Fruit fly (Drosophila melanogaster) whole organism, embryonic: ENCODE measurements around the gene capu.

Experiments used
- ATbp ChIP-seq: fragments of 200-800 bp; sonication (Bioruptor generic); optimal IDR thresholded peaks from 2 replicates; lab custom pipeline; 2017; ENCODE audit warnings: missing biosample characterization, mild to moderate bottlenecking, missing genetic modification characterization, missing genetic modification reagents
- Atf3 ChIP-seq: fragments of 200-800 bp; sonication (Bioruptor generic); optimal IDR thresholded peaks from 3 replicates; lab custom pipeline; 2016; ENCODE audit warnings: missing biosample characterization, missing genetic modification characterization
- Awh ChIP-seq: fragments of 200-800 bp; sonication (Bioruptor generic); IDR thresholded peaks from 2 replicates; pipeline ENCODE4, ENCODE4 v1.3.6; 2022; ENCODE audit warnings: missing biosample characterization, missing genetic modification characterization
- Bgb ChIP-seq: fragments of 200-800 bp; sonication (Bioruptor generic); IDR thresholded peaks from 2 replicates; pipeline ENCODE4 v1.3.6; 2022; ENCODE audit warnings: missing biosample characterization, missing genetic modification characterization; ENCODE audit not compliant: partially characterized antibody
- CG10543 ChIP-seq: fragments of 200-800 bp; sonication (Bioruptor generic); optimal IDR thresholded peaks from 3 replicates; lab custom pipeline; 2017; ENCODE audit warnings: missing biosample characterization, mild to moderate bottlenecking, missing genetic modification characterization, moderate library complexity
- CG11085 ChIP-seq: fragments of 200-800 bp; sonication (Bioruptor generic); IDR thresholded peaks from 2 replicates; pipeline ENCODE4 v1.3.6; 2022; ENCODE audit warnings: missing biosample characterization, missing genetic modification characterization
- CG11560 ChIP-seq: fragments of 200-800 bp; sonication (Bioruptor generic); IDR thresholded peaks from 3 replicates; pipeline ENCODE4 v1.3.6; 2022; ENCODE audit warnings: missing biosample characterization, missing genetic modification characterization
- CG11696 ChIP-seq: fragments of 200-800 bp; sonication (Bioruptor generic); IDR thresholded peaks from 2 replicates; pipeline ENCODE4 v1.3.6; 2022; ENCODE audit warnings: missing biosample characterization, missing genetic modification characterization
- CG11723 ChIP-seq: fragments of 200-800 bp; sonication (Bioruptor generic); optimal IDR thresholded peaks from 2 replicates; lab custom pipeline; 2017; ENCODE audit warnings: missing biosample characterization, mild to moderate bottlenecking, missing genetic modification characterization
- CG12236 ChIP-seq: fragments of 200-800 bp; sonication (Bioruptor generic); optimal IDR thresholded peaks from 2 replicates; lab custom pipeline; 2016; ENCODE audit warnings: missing biosample characterization, missing genetic modification characterization
- CG12659 ChIP-seq: fragments of 200-800 bp; sonication (Bioruptor generic); optimal IDR thresholded peaks from 3 replicates; lab custom pipeline; 2017; ENCODE audit warnings: mild to moderate bottlenecking, missing biosample characterization, missing genetic modification reagents, missing genetic modification characterization
- CG12744 ChIP-seq: fragments of 200-800 bp; sonication (Bioruptor generic); optimal IDR thresholded peaks from 2 replicates; lab custom pipeline; 2016; ENCODE audit warnings: missing biosample characterization, missing genetic modification characterization
- CG13624 ChIP-seq: fragments of 200-800 bp; sonication (Bioruptor generic); optimal IDR thresholded peaks from 2 replicates; lab custom pipeline; 2016; ENCODE audit warnings: missing biosample characterization, missing genetic modification characterization
- CG14860 ChIP-seq: fragments of 200-800 bp; sonication (Bioruptor generic); IDR thresholded peaks from 3 replicates; pipeline ENCODE4 v1.3.6; 2022; ENCODE audit warnings: missing biosample characterization, missing genetic modification characterization; ENCODE audit not compliant: partially characterized antibody
- CG16813 ChIP-seq: fragments of 200-800 bp; sonication (Bioruptor generic); IDR thresholded peaks from 3 replicates; pipeline ENCODE4 v1.3.6; 2022; ENCODE audit warnings: missing biosample characterization, missing genetic modification characterization; ENCODE audit not compliant: partially characterized antibody
- CG18599 ChIP-seq: fragments of 200-800 bp; sonication (Bioruptor generic); optimal IDR thresholded peaks from 3 replicates; lab custom pipeline; 2017; ENCODE audit warnings: missing biosample characterization, missing genetic modification characterization, mild to moderate bottlenecking, moderate library complexity, missing genetic modification reagents
- CG30431 ChIP-seq: fragments of 200-800 bp; sonication (Bioruptor generic); optimal IDR thresholded peaks from 2 replicates; lab custom pipeline; 2017; ENCODE audit warnings: missing biosample characterization, missing genetic modification characterization
- CG31365 ChIP-seq: fragments of 200-800 bp; sonication (Bioruptor generic); optimal IDR thresholded peaks from 2 replicates; lab custom pipeline; 2018; ENCODE audit warnings: missing biosample characterization, mild to moderate bottlenecking, missing genetic modification characterization
- CG34422 ChIP-seq: fragments of 200-800 bp; sonication (Bioruptor generic); IDR thresholded peaks from 3 replicates; pipeline ENCODE4 v1.3.6; 2022; ENCODE audit warnings: missing biosample characterization, missing genetic modification characterization
- CG3726 ChIP-seq: fragments of 200-800 bp; sonication (Bioruptor generic); IDR thresholded peaks from 3 replicates; pipeline ENCODE4, ENCODE4 v1.3.6; 2022; ENCODE audit warnings: missing biosample characterization, missing genetic modification characterization
- CG4360 ChIP-seq: fragments of 200-800 bp; sonication (Bioruptor generic); IDR thresholded peaks from 2 replicates; pipeline ENCODE4 v1.3.6; 2022; ENCODE audit warnings: missing biosample characterization, missing genetic modification characterization
- CG4730 ChIP-seq: fragments of 200-800 bp; sonication (Bioruptor generic); IDR thresholded peaks from 2 replicates; pipeline ENCODE4 v1.3.6; 2022; ENCODE audit warnings: missing biosample characterization, missing genetic modification characterization
- CG5953 ChIP-seq: fragments of 200-800 bp; sonication (Bioruptor generic); IDR thresholded peaks from 2 replicates; pipeline ENCODE4 v1.3.6; 2022; ENCODE audit warnings: missing biosample characterization, missing genetic modification characterization
- CG6683 ChIP-seq: fragments of 200-800 bp; sonication (Bioruptor generic); optimal IDR thresholded peaks from 2 replicates; lab custom pipeline; 2017; ENCODE audit warnings: missing biosample characterization, mild to moderate bottlenecking, missing genetic modification characterization, missing genetic modification reagents
- CG7271 ChIP-seq: fragments of 200-800 bp; sonication (Bioruptor generic); optimal IDR thresholded peaks from 2 replicates; lab custom pipeline; 2018; ENCODE audit warnings: missing biosample characterization, mild to moderate bottlenecking, missing genetic modification characterization, moderate library complexity
- CG8765 ChIP-seq: fragments of 200-800 bp; sonication (Bioruptor generic); IDR thresholded peaks from 2 replicates; pipeline ENCODE4 v1.3.6; 2022; ENCODE audit warnings: missing biosample characterization, missing genetic modification characterization
- CG8924 ChIP-seq: fragments of 200-800 bp; optimal IDR thresholded peaks from 3 replicates; lab custom pipeline; 2019; ENCODE audit warnings: missing biosample characterization, mild to moderate bottlenecking, missing genetic modification characterization, moderate library complexity
- Dek ChIP-seq: fragments of 200-800 bp; sonication (Bioruptor generic); optimal IDR thresholded peaks from 3 replicates; lab custom pipeline; 2019; ENCODE audit warnings: missing biosample characterization, mild to moderate bottlenecking, missing genetic modification characterization, moderate library complexity
- Drgx ChIP-seq: fragments of 200-800 bp; sonication (Bioruptor generic); IDR thresholded peaks from 2 replicates; pipeline ENCODE4 v1.3.6; 2022; ENCODE audit warnings: missing biosample characterization, missing genetic modification characterization
- ERR ChIP-seq: fragments of 200-800 bp; sonication (Bioruptor generic); optimal IDR thresholded peaks from 2 replicates; lab custom pipeline; 2016; ENCODE audit warnings: missing biosample characterization, missing genetic modification characterization
- Ets97D ChIP-seq: fragments of 200-800 bp; sonication (Bioruptor generic); optimal IDR thresholded peaks from 3 replicates; lab custom pipeline; 2016; ENCODE audit warnings: missing biosample characterization, missing genetic modification characterization
- HLH4C ChIP-seq: fragments of 200-800 bp; sonication (Bioruptor generic); IDR thresholded peaks from 3 replicates; pipeline ENCODE4 v1.3.6; 2022; ENCODE audit warnings: missing biosample characterization, missing genetic modification characterization; ENCODE audit not compliant: partially characterized antibody
- HLH54F ChIP-seq: fragments of 200-800 bp; sonication (Bioruptor generic); optimal IDR thresholded peaks from 3 replicates; lab custom pipeline; 2016; ENCODE audit warnings: missing biosample characterization, missing genetic modification characterization
- Mrtf ChIP-seq: fragments of 200-800 bp; sonication (Bioruptor generic); IDR thresholded peaks from 3 replicates; pipeline ENCODE4 v1.3.6; 2022; ENCODE audit warnings: missing biosample characterization, missing genetic modification characterization
- NC2α ChIP-seq: fragments of 200-800 bp; sonication (Bioruptor generic); optimal IDR thresholded peaks from 2 replicates; lab custom pipeline; 2016; ENCODE audit warnings: missing biosample characterization, missing genetic modification characterization
- Nf-YA ChIP-seq: fragments of 200-800 bp; sonication (Bioruptor generic); IDR thresholded peaks from 2 replicates; pipeline ENCODE4 v1.3.6; 2022; ENCODE audit warnings: missing biosample characterization, missing genetic modification characterization
- Vsx1 ChIP-seq: fragments of 200-800 bp; sonication (Bioruptor generic); optimal IDR thresholded peaks from 2 replicates; lab custom pipeline; 2017; ENCODE audit warnings: missing biosample characterization, mild to moderate bottlenecking, missing genetic modification characterization, missing genetic modification reagents
- btn ChIP-seq: fragments of 200-800 bp; sonication (Bioruptor generic); optimal IDR thresholded peaks from 2 replicates; lab custom pipeline; 2016; ENCODE audit warnings: missing biosample characterization, missing genetic modification characterization
- cad ChIP-seq: fragments of >200 bp; optimal IDR thresholded peaks from 2 replicates; lab custom pipeline; 2017; ENCODE audit warnings: missing biosample characterization, missing genetic modification characterization
- ci ChIP-seq: fragments of 200-800 bp; sonication (Bioruptor generic); IDR thresholded peaks from 3 replicates; pipeline ENCODE4 v1.3.6; 2022; ENCODE audit warnings: missing biosample characterization, missing genetic modification characterization
- crc ChIP-seq: fragments of 200-800 bp; sonication (Bioruptor generic); optimal IDR thresholded peaks from 2 replicates; lab custom pipeline; 2016; ENCODE audit warnings: missing biosample characterization, missing genetic modification characterization
- dmrt99B ChIP-seq: fragments of 200-800 bp; sonication (Bioruptor generic); optimal IDR thresholded peaks from 2 replicates; lab custom pipeline; 2018; ENCODE audit warnings: missing biosample characterization, mild to moderate bottlenecking, missing genetic modification characterization, moderate library complexity
- dysf ChIP-seq: fragments of 200-800 bp; sonication (Bioruptor generic); IDR thresholded peaks from 3 replicates; pipeline ENCODE4 v1.3.6; 2022; ENCODE audit warnings: missing biosample characterization, missing genetic modification characterization
- en ChIP-seq: fragments of 200-800 bp; sonication (Bioruptor generic); optimal IDR thresholded peaks from 2 replicates; lab custom pipeline; 2016; ENCODE audit warnings: missing biosample characterization, missing genetic modification characterization
- eyg ChIP-seq: fragments of 200-800 bp; sonication (Bioruptor generic); optimal IDR thresholded peaks from 3 replicates; lab custom pipeline; 2016; ENCODE audit warnings: missing biosample characterization, missing genetic modification characterization
- gfzf ChIP-seq: fragments of 200-800 bp; sonication (Bioruptor generic); optimal IDR thresholded peaks from 2 replicates; lab custom pipeline; 2016; ENCODE audit warnings: missing biosample characterization, mild to moderate bottlenecking, missing genetic modification characterization, moderate library complexity
- hbn ChIP-seq: fragments of 200-800 bp; sonication (Bioruptor generic); IDR thresholded peaks from 2 replicates; pipeline ENCODE4 v1.3.6; 2022; ENCODE audit warnings: missing biosample characterization, missing genetic modification characterization; ENCODE audit not compliant: partially characterized antibody
- odd ChIP-seq: fragments of 200-800 bp; sonication (Bioruptor generic); optimal IDR thresholded peaks from 2 replicates; lab custom pipeline; 2017; ENCODE audit warnings: missing biosample characterization, mild to moderate bottlenecking, missing genetic modification characterization
- ro ChIP-seq: fragments of 200-800 bp; sonication (Bioruptor generic); IDR thresholded peaks from 2 replicates; pipeline ENCODE4 v1.3.6; 2022; ENCODE audit warnings: missing biosample characterization, missing genetic modification characterization
- sim ChIP-seq: fragments of 200-800 bp; sonication (Bioruptor generic); IDR thresholded peaks from 2 replicates; pipeline ENCODE4 v1.3.6; 2022; ENCODE audit warnings: missing biosample characterization, missing genetic modification characterization
- ssp ChIP-seq: fragments of 200-800 bp; sonication (Bioruptor generic); IDR thresholded peaks from 2 replicates; pipeline ENCODE4 v1.3.6; 2022; ENCODE audit warnings: missing biosample characterization, missing genetic modification characterization
- tup ChIP-seq: fragments of 200-800 bp; sonication (Bioruptor generic); optimal IDR thresholded peaks from 2 replicates; lab custom pipeline; 2016; ENCODE audit warnings: missing biosample characterization, mild to moderate bottlenecking, missing genetic modification characterization, moderate library complexity

The capu gene

DNA sequence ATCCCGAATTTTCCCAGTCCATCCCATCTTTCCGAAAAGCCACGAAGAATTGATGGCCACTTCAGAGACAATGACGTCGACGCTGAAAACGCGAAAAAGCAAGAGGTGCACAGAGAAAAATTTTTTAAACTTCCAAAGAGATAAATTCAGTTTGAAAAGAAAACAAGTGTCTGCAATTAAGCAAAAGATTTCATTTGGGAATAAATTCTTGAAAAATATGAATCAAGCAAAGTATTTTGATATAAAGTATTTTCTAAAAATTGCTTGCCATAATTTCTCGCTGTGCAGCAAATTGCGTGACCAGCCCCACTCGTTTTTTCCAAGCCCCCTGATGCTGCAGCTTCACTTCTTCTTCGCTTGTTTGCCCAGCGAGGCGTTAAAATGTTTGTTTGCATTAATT, 20.5 kb downstream of the capu start (continued):
- no peak for TF ChIP-seq CG12744 (GFP tag; lab: Kevin White, UChicago)
- TF ChIP-seq ssp = 0 out of 2 replicates have a peak, but pooled peaks have one; percentile 10
- no peak for TF ChIP-seq CG10543 (GFP tag; lab: Kevin White, UChicago)
- TF ChIP-seq Mrtf (GFP tag; lab: Robert Waterston, UW) = no peak
- no peak for TF ChIP-seq ro (GFP tag; lab: Robert Waterston, UW)
- no peak for TF ChIP-seq CG16813 (GFP tag; lab: Robert Waterston, UW)
- TF ChIP-seq CG14860 = no peak
- TF ChIP-seq CG11723 (GFP tag; lab: Kevin White, UChicago) = no peak
- TF ChIP-seq CG4730 (GFP tag; lab: Robert Waterston, UW) = 0 out of 2 replicates have a peak, but pooled peaks have one; percentile 16
- TF ChIP-seq eyg = no peak
- TF ChIP-seq dysf (GFP tag; lab: Robert Waterston, UW) = peak; percentile 46; the same call in 1 of the 3 replicates
- no peak for TF ChIP-seq CG12236 (GFP tag; lab: Kevin White, UChicago)
- peak; percentile 70; the same call in 2 of the 3 replicates for TF ChIP-seq ci
- TF ChIP-seq CG8924 (tag; lab: Kevin White, UChicago) = peak; percentile 16
- no peak for TF ChIP-seq Nf-YA
- TF ChIP-seq CG6683 (GFP tag; lab: Kevin White, UChicago) = no peak
- peak; percentile 42 for TF ChIP-seq CG18599 (GFP tag; lab: Kevin White, UChicago)
- TF ChIP-seq CG11560 = no peak
- peak; percentile 47; the same call in 1 of the 3 replicates for TF ChIP-seq CG34422 (GFP tag; lab: Robert Waterston, UW)
- TF ChIP-seq CG4360 (GFP tag; lab: Robert Waterston, UW) = no peak
- no peak for TF ChIP-seq Bgb
- peak; percentile 11 for TF ChIP-seq dmrt99B
- no peak for TF ChIP-seq CG13624
- TF ChIP-seq Awh (GFP tag; lab: Robert Waterston, UW) = no peak
- no peak for TF ChIP-seq ERR
- peak; percentile 75 for TF ChIP-seq Drgx (GFP tag; lab: Robert Waterston, UW)
- TF ChIP-seq odd = no peak
- no peak for TF ChIP-seq crc
- no peak for TF ChIP-seq hbn (GFP tag; lab: Robert Waterston, UW)
- TF ChIP-seq CG5953 (GFP tag; lab: Robert Waterston, UW) = no peak
- TF ChIP-seq CG31365 (tag; lab: Kevin White, UChicago) = no peak
- TF ChIP-seq tup (GFP tag; lab: Kevin White, UChicago) = no peak
- peak; percentile 17 for TF ChIP-seq ATbp (GFP tag; lab: Kevin White, UChicago)
- no peak for TF ChIP-seq en (GFP tag; lab: Kevin White, UChicago)
- no peak for TF ChIP-seq HLH54F (GFP tag; lab: Kevin White, UChicago)
- peak; percentile 25 for TF ChIP-seq CG12659 (GFP tag; lab: Kevin White, UChicago)
- TF ChIP-seq btn (GFP tag; lab: Kevin White, UChicago) = no peak
- no peak for TF ChIP-seq Atf3 (GFP tag; lab: Kevin White, UChicago)
- no peak for TF ChIP-seq CG30431 (GFP tag; lab: Kevin White, UChicago)
- TF ChIP-seq CG3726 (GFP tag; lab: Robert Waterston, UW) = 0 out of 3 replicates have a peak, but pooled peaks have one; percentile 26
- TF ChIP-seq CG11696 = no peak
- TF ChIP-seq CG7271 (tag; lab: Kevin White, UChicago) = no peak
- TF ChIP-seq HLH4C (GFP tag; lab: Robert Waterston, UW) = no peak
- TF ChIP-seq sim (GFP tag; lab: Robert Waterston, UW) = 0 out of 2 replicates have a peak, but pooled peaks have one; percentile 9
- no peak for TF ChIP-seq NC2α (GFP tag; lab: Kevin White, UChicago)
- TF ChIP-seq Dek (tag; lab: Kevin White, UChicago) = peak; percentile 24
- TF ChIP-seq CG11085 = no peak
- TF ChIP-seq Ets97D (GFP tag; lab: Kevin White, UChicago) = no peak
- no peak for TF ChIP-seq Vsx1
- no peak for TF ChIP-seq gfzf (GFP tag; lab: Kevin White, UChicago)
- no peak for TF ChIP-seq CG8765 (GFP tag; lab: Robert Waterston, UW)
- no peak for TF ChIP-seq cad (GFP tag; lab: Kevin White, UChicago)
